Fruit fly (Drosophila melanogaster): ENCODE measurements around the gene sog.

Gene sog

dm6 chrX:15617916-15618315 lies 15.3 kb downstream of the sog start (continued):
- TF ChIP-seq otp (GFP tag; IDR thresholded peaks at IDR 0.05) (peak; percentile 67; the same call in 1 of the 3 replicates), dmrt99B (tag; optimal IDR thresholded peaks at IDR 0.05) (peak; percentile 23), NFAT (GFP tag; IDR thresholded peaks at IDR 0.05) (no peak), CG7357 (GFP tag; IDR thresholded peaks at IDR 0.05) (peak; percentile 44; the same call in 1 of the 3 replicates), Blimp-1 (GFP tag; optimal IDR thresholded peaks at IDR 0.05) (peak; percentile 49), zen (tag; optimal IDR thresholded peaks at IDR 0.05) (peak; percentile 49), dimm (GFP tag; IDR thresholded peaks at IDR 0.05) (no peak), CG1602 (GFP tag; optimal IDR thresholded peaks at IDR 0.05) (peak; percentile 18), CG17361 (GFP tag; IDR thresholded peaks at IDR 0.05) (peak; percentile 35; the same call in 1 of the 3 replicates), CG2199 (GFP tag; IDR thresholded peaks at IDR 0.05) (no peak)

- TF ChIP-seq vfl (GFP tag; optimal IDR thresholded peaks at IDR 0.05) (no peak), HLH54F (GFP tag; optimal IDR thresholded peaks at IDR 0.05) (no peak), row (GFP tag; IDR thresholded peaks at IDR 0.05) (no peak), CG14050 (GFP tag; IDR thresholded peaks at IDR 0.05) (peak; percentile 51; the same call in 1 of the 3 replicates), Deaf1 (tag; optimal IDR thresholded peaks at IDR 0.05) (peak; percentile 4), CG15269 (tag; optimal IDR thresholded peaks at IDR 0.05) (peak; percentile 1), CG1832 (GFP tag; optimal IDR thresholded peaks at IDR 0.05) (no peak), HLH4C (GFP tag; IDR thresholded peaks at IDR 0.05; ENCODE audit: partially characterized antibody) (no peak), CG14014 (GFP tag; IDR thresholded peaks at IDR 0.05) (no peak), ac (GFP tag; optimal IDR thresholded peaks at IDR 0.05) (no peak), bab2 (GFP tag; optimal IDR thresholded peaks at IDR 0.05) (no peak), hb (GFP tag; IDR thresholded peaks at IDR 0.05; ENCODE audit: partially characterized antibody) (no peak), CG13424 (tag; optimal IDR thresholded peaks at IDR 0.05) (no peak), CkIIα-i1 (GFP tag; IDR thresholded peaks at IDR 0.05) (no peak), CG7987 (GFP tag; optimal IDR thresholded peaks at IDR 0.05) (no peak), twi (tag; optimal IDR thresholded peaks at IDR 0.05) (no peak), CG10321 (GFP tag; IDR thresholded peaks at IDR 0.05) (no peak), CG1233 (GFP tag; optimal IDR thresholded peaks at IDR 0.05) (no peak), ab (GFP tag; optimal IDR thresholded peaks at IDR 0.05) (no peak), dan (GFP tag; IDR thresholded peaks at IDR 0.05) (no peak), Lim3 (GFP tag; IDR thresholded peaks at IDR 0.05) (no peak), HmgZ (tag; optimal IDR thresholded peaks at IDR 0.05) (no peak), nerfin-2 (GFP tag; IDR thresholded peaks at IDR 0.05; ENCODE audit: partially characterized antibody) (no peak), cas (GFP tag; IDR thresholded peaks at IDR 0.05) (no peak), CG10274 (GFP tag; optimal IDR thresholded peaks at IDR 0.05) (no peak), CG4730 (GFP tag; IDR thresholded peaks at IDR 0.05) (no peak), sug (tag; optimal IDR thresholded peaks at IDR 0.05) (peak; percentile 35), Trl (optimal IDR thresholded peaks at IDR 0.05) (no peak), Trl (GFP tag; optimal IDR thresholded peaks at IDR 0.05) (no peak), Med (GFP tag) (peak; percentile 75), CG12071 (GFP tag; optimal IDR thresholded peaks at IDR 0.05) (no peak), Hsf (GFP tag; optimal IDR thresholded peaks at IDR 0.05) (no peak), Mrtf (GFP tag; IDR thresholded peaks at IDR 0.05) (no peak), C15 (GFP tag; IDR thresholded peaks at IDR 0.05) (no peak), pnt (GFP tag; optimal IDR thresholded peaks at IDR 0.05) (no peak), ken (GFP tag; IDR thresholded peaks at IDR 0.05) (no peak), CG11093 (GFP tag; IDR thresholded peaks at IDR 0.05) (no peak), Gsc (GFP tag; IDR thresholded peaks at IDR 0.05) (no peak), exex (tag; optimal IDR thresholded peaks at IDR 0.05) (peak; percentile 30), CG1792 (GFP tag; optimal IDR thresholded peaks at IDR 0.05) (no peak), CG9215 (GFP tag; IDR thresholded peaks at IDR 0.05) (no peak), Blimp-1 (GFP tag; optimal IDR thresholded peaks at IDR 0.05) (no peak), NC2β (GFP tag; optimal IDR thresholded peaks at IDR 0.05) (no peak)
Measured at dm6 chrX:15616532-15616931, 16.7 kb downstream of the sog start.
